Fruit fly (Drosophila melanogaster) Kc167 (cell line): ENCODE measurements around the gene Tgt.

Experiments used
- Myc ChIP-seq: fragments of >200 bp; optimal IDR thresholded peaks from 2 replicates; lab custom pipeline; 2017; ENCODE audit warnings: missing external identifiers
- h ChIP-seq: fragments of >200 bp; optimal IDR thresholded peaks from 3 replicates; lab custom pipeline; 2018; ENCODE audit warnings: missing external identifiers
- ttk ChIP-seq: sonication (Bioruptor generic); optimal IDR thresholded peaks from 2 replicates; lab custom pipeline; 2017; ENCODE audit warnings: missing external identifiers

dm6 chr2L:1203915-1204314 is 20.1 kb downstream of the Tgt start, which contains the start of gene CG14342:
- TF ChIP-seq ttk (lab: Kevin White, UChicago) (no peak), h (lab: Kevin White, UChicago) (no peak), Myc (lab: Kevin White, UChicago) (no peak)
